Worm (Caenorhabditis elegans): Measurements from ENCODE around the gene K08E7.4.

K08E7.4 gene

DNA sequence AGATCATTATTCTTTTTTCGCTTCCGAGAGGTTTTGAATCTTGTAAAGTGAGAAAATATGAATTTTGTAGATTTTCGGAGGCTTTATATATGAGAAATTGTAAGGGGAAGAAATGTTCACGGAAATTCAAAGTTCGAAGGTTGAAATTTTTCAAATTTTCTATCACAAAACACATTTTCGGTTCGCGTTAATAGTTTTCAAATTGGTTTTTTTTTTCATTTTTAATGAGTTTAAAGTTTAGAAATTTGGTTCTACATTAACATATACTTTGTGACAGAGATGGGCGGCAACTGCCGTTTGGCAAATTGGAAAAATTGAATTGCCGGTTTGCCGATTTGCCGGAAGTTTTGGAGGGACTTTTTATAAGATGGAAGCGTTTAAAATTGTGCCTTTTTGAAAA is at the start of gene K08E7.4:
K08E7.4 (minus strand) TSS at position 101 of the 400 bp plus-strand sequence.
- TF ChIP-seq dao-5 (tag; optimal IDR thresholded peaks at IDR 0.05) (no peak), W03F9.2 (tag; optimal IDR thresholded peaks at IDR 0.05) (no peak), him-1 (tag; optimal IDR thresholded peaks at IDR 0.05) (no peak)

ce11 chrIV:12618877-12619276 is 47.9 kb upstream of the K08E7.4 start:
- TF ChIP-seq him-1 (tag; optimal IDR thresholded peaks at IDR 0.05) (no peak), W03F9.2 (tag; optimal IDR thresholded peaks at IDR 0.05) (no peak)

DNA sequence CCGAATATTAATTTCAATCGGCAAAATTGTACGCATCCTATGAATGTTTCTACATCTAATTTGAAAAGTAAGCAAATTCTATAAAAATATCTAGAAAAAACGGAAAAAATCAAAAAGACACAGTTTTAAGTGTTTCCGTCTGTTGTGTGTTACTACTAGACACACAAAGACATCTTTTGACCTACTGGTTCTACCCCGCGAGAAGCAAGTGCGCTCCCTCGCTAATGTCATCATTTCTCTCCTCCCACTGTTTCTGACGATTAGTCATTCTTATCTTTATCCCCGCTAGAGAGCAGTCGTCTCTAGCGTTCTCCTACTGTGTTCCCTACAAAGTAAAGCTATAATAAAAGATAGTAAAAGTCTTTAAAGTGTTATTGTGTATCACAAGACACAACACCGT is 47.0 kb upstream of the K08E7.4 start:
- TF ChIP-seq dao-5 (tag; optimal IDR thresholded peaks at IDR 0.05) = no peak
- no peak for TF ChIP-seq him-1 (tag; optimal IDR thresholded peaks at IDR 0.05)

- TF ChIP-seq W03F9.2 (tag; optimal IDR thresholded peaks at IDR 0.05) (no peak), dao-5 (tag; optimal IDR thresholded peaks at IDR 0.05) (no peak)
These were observed 46.2 kb upstream of the K08E7.4 start for ce11 chrIV:12616943-12617689.

- TF ChIP-seq him-1 (tag; optimal IDR thresholded peaks at IDR 0.05) (no peak), dao-5 (tag; optimal IDR thresholded peaks at IDR 0.05) (no peak), W03F9.2 (tag; optimal IDR thresholded peaks at IDR 0.05) (no peak)
These were observed 44.3 kb upstream of the K08E7.4 start for ce11 chrIV:12615122-12615745.

ce11 chrIV:12614624-12615023 is 43.7 kb upstream of the K08E7.4 start, which contains the start of gene efa-6:
Gene efa-6 (minus strand): TSS chrIV:12614724.
- TF ChIP-seq W03F9.2 (tag; optimal IDR thresholded peaks at IDR 0.05) = no peak

ce11 chrIV:12605401-12605800 is 34.5 kb upstream of the K08E7.4 start, which contains the start of gene Y55D9A.2:
Gene Y55D9A.2 (minus strand): TSS chrIV:12605431.
- TF ChIP-seq W03F9.2 (tag; optimal IDR thresholded peaks at IDR 0.05) (peak; percentile 15), him-1 (tag; optimal IDR thresholded peaks at IDR 0.05) (no peak)

- TF ChIP-seq W03F9.2 (tag; optimal IDR thresholded peaks at IDR 0.05) (no peak), him-1 (tag; optimal IDR thresholded peaks at IDR 0.05) (no peak), dao-5 (tag; optimal IDR thresholded peaks at IDR 0.05) (no peak)
These were observed 30.0 kb upstream of the K08E7.4 start for ce11 chrIV:12600941-12601340.

DNA sequence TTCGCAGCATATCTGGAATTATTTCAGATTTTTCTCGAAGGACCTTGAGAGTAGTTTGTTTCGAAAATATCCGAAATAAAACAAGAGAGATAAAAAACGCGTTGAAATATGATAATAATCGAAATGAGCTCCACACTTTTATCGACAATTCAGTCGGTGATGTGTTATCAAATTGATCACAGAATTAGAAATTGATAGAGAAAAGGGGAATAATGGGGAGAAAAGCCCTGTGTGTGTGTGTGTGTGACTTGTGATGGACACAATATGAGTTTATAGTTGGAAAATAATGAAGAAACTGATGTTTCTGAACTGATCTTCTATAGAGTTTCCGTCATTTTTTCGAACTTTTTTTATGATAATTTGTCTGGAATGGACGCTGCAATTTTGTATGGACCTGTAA is 28.2 kb upstream of the K08E7.4 start, which contains the start of gene pgp-1:
pgp-1 (minus strand) TSS at position 12 of the 400 bp plus-strand sequence.
- TF ChIP-seq W03F9.2 (tag; optimal IDR thresholded peaks at IDR 0.05) = no peak
- TF ChIP-seq dao-5 (tag; optimal IDR thresholded peaks at IDR 0.05) = no peak
- TF ChIP-seq him-1 (tag; optimal IDR thresholded peaks at IDR 0.05) = no peak

- TF ChIP-seq dao-5 (tag; optimal IDR thresholded peaks at IDR 0.05) = no peak
- no peak for TF ChIP-seq W03F9.2 (tag; optimal IDR thresholded peaks at IDR 0.05)
These were observed 26.0 kb upstream of the K08E7.4 start for ce11 chrIV:12596960-12597359.

DNA sequence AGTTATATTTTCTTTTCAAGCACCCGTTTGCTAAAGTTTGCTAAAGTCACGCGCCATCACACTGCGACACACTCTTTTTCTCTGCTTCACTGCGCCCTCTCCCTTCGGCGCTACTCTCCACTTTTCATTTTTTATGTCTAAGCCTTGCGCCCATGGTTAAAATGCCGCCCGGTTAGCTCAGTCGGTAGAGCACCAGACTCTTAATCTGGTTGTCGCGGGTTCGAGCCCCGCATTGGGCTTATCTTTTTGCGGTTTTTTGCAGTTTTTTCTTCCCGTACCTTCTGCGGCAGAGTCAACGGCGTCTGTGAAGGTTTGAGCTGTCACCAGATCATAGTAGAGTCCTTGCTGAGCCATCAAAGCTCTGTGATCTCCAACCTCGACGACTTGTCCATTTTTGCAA is 23.6 kb upstream of the K08E7.4 start:
- TF ChIP-seq him-1 (tag; optimal IDR thresholded peaks at IDR 0.05) = peak; percentile 74
- peak; percentile 52 for TF ChIP-seq dao-5 (tag; optimal IDR thresholded peaks at IDR 0.05)
- no peak for TF ChIP-seq W03F9.2 (tag; optimal IDR thresholded peaks at IDR 0.05)

- TF ChIP-seq him-1 (tag; optimal IDR thresholded peaks at IDR 0.05) (no peak), W03F9.2 (tag; optimal IDR thresholded peaks at IDR 0.05) (no peak)
These were observed 19.4 kb upstream of the K08E7.4 start, which contains the start of gene cul-6 for ce11 chrIV:12590373-12590772. Gene cul-6 (minus strand): TSS chrIV:12590451.

DNA sequence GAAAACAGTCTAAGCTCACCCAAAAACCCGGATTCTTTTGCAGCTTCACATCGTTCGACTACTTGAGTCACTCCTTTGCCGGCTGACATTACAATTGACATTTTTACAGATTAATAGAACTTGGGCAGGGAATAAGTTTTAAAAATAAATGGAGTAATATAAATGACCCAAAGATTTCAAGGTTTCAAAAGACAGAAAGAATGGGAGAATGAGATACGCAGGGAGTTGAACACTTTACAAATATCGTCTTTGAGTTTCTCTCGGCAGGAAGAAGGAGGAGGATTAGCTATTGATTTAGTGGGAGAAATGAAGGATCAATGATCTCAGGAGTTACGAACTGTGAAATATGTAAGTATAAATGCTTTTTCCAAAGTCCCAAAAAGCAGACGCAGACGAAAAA is 15.0 kb upstream of the K08E7.4 start, which contains the start of gene K08E7.8:
K08E7.8 (minus strand) TSS at position 101 of the 400 bp plus-strand sequence.
- TF ChIP-seq dao-5 (tag; optimal IDR thresholded peaks at IDR 0.05) (no peak), W03F9.2 (tag; optimal IDR thresholded peaks at IDR 0.05) (no peak), him-1 (tag; optimal IDR thresholded peaks at IDR 0.05) (no peak)

DNA sequence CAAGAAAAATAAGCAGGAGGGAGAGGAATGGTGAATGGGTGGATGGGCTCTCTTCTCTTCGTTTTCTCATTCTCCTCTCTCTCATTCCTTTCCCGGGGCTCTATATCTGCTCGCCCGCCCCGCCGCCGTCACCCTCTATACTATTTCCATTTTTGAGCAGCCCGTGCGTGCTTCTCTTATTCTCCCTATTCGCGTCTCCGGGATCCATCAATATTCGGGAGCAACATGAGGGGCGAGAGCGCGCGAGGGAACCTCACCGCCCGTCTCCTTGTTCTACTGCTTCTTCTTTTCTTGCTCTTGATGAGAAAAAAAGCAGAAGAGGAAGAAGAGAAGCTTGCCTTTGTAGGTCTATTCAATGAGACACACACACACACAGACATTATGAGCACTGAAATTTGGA is 13.2 kb upstream of the K08E7.4 start:
- TF ChIP-seq dao-5 (tag; optimal IDR thresholded peaks at IDR 0.05) = no peak
- TF ChIP-seq him-1 (tag; optimal IDR thresholded peaks at IDR 0.05) = peak; percentile 29
- TF ChIP-seq W03F9.2 (tag; optimal IDR thresholded peaks at IDR 0.05) = no peak

DNA sequence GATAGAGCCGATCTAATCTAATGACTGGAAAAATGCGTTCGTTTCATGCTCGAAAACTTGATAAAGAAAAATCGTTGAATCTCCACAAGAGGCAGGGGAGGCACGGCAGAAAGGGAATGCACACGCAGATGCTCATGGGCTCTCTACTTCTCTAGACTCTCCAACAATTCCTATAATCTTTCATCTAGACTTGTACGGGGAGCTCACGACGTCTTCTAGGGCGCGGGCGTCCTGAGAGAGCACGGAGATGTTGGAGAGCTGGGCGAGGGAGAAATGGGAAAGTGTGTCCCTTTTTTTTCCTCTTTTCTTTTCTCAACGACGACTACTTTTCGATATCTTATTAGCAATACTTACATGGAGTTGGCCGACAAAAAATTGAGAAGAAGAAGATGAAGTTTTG is 12.2 kb upstream of the K08E7.4 start:
- TF ChIP-seq dao-5 (tag; optimal IDR thresholded peaks at IDR 0.05) (no peak), W03F9.2 (tag; optimal IDR thresholded peaks at IDR 0.05) (no peak), him-1 (tag; optimal IDR thresholded peaks at IDR 0.05) (no peak)

Data from whole organism, L4/young adult.